Worm (Caenorhabditis elegans) whole organism, young adult: Measurements from ENCODE around the gene nhr-141.

ENCODE experiments used
- B0019.2 ChIP-seq: fragments of 200-800 bp; sonication (Bioruptor generic); conservative IDR thresholded peaks from 2 replicates; pipeline ENCODE4 v1.3.6; 2022; ENCODE audit warnings: missing genetic modification reagents, missing genetic modification characterization, missing compliant biosample characterization
- C06A6.2 ChIP-seq: fragments of 200-800 bp; sonication (Bioruptor generic); conservative IDR thresholded peaks from 2 replicates; pipeline ENCODE4 v1.3.6; 2022; ENCODE audit warnings: missing genetic modification characterization, missing compliant biosample characterization
- F33H1.4 ChIP-seq: fragments of 200-800 bp; sonication (Bioruptor generic); IDR thresholded peaks from 2 replicates; pipeline ENCODE4 v1.3.6; 2022; ENCODE audit warnings: missing genetic modification reagents, missing genetic modification characterization, missing compliant biosample characterization
- K12H6.12 ChIP-seq: fragments of 200-800 bp; sonication (Bioruptor generic); optimal IDR thresholded peaks from 2 replicates; lab custom pipeline; 2018; ENCODE audit warnings: mild to moderate bottlenecking, missing genetic modification characterization, missing compliant biosample characterization
- Y53F4B.3 ChIP-seq: fragments of 200-800 bp; sonication (Bioruptor generic); IDR thresholded peaks from 2 replicates; pipeline ENCODE4 v1.3.6; 2022; ENCODE audit warnings: missing genetic modification reagents, missing genetic modification characterization, missing compliant biosample characterization
- Y53G8AR.9 ChIP-seq: fragments of 200-800 bp; sonication (Bioruptor generic); conservative IDR thresholded peaks from 2 replicates; pipeline ENCODE4 v1.3.6; 2022; ENCODE audit warnings: missing genetic modification reagents, missing genetic modification characterization, missing compliant biosample characterization
- Y56A3A.18 ChIP-seq: fragments of 200-800 bp; sonication (Bioruptor generic); IDR thresholded peaks from 2 replicates; pipeline ENCODE4 v1.3.6; 2022; ENCODE audit warnings: missing genetic modification reagents, missing genetic modification characterization, missing compliant biosample characterization
- ama-1 ChIP-seq, 3 experiments: fragments of 150-350 bp in 1 of 3; sonication (generic microtip) in 2 of 3; optimal IDR thresholded peaks; 2 replicates each; lab custom pipeline; 2014 to 2018; ENCODE audit warnings: missing biosample characterization in 2 of 3, missing genetic modification characterization in 2 of 3, missing genetic modification reagents in 2 of 3
- atf-7 ChIP-seq: sonication (generic microtip); optimal IDR thresholded peaks from 2 replicates; lab custom pipeline; 2017; ENCODE audit warnings: mild to moderate bottlenecking, missing genetic modification characterization, missing compliant biosample characterization
- cebp-2 ChIP-seq: fragments of 200-800 bp; sonication (Bioruptor generic); IDR thresholded peaks from 2 replicates; pipeline ENCODE4 v1.3.6; 2022; ENCODE audit warnings: missing genetic modification characterization, missing compliant biosample characterization
- ceh-58 ChIP-seq: fragments of 200-800 bp; sonication (Bioruptor generic); IDR thresholded peaks from 2 replicates; pipeline ENCODE4 v1.3.6; 2022; ENCODE audit warnings: missing genetic modification characterization, missing compliant biosample characterization
- dpff-1 ChIP-seq: sonication (generic microtip); optimal IDR thresholded peaks from 2 replicates; lab custom pipeline; 2017; ENCODE audit warnings: mild to moderate bottlenecking, missing genetic modification characterization, missing compliant biosample characterization
- dpl-1 ChIP-seq: fragments of 150-350 bp; optimal IDR thresholded peaks from 2 replicates; lab custom pipeline; 2014; ENCODE audit warnings: missing biosample characterization, missing genetic modification reagents, missing genetic modification characterization
- egl-18 ChIP-seq: fragments of 200-800 bp; sonication (Bioruptor generic); IDR thresholded peaks from 2 replicates; pipeline ENCODE4 v1.3.6; 2022; ENCODE audit warnings: missing genetic modification reagents, missing genetic modification characterization, missing compliant biosample characterization
- egl-44 ChIP-seq: fragments of 200-800 bp; sonication (Bioruptor generic); IDR thresholded peaks from 2 replicates; pipeline ENCODE4 v1.3.6; 2022; ENCODE audit warnings: missing genetic modification reagents, missing genetic modification characterization, missing compliant biosample characterization
- egrh-3 ChIP-seq: fragments of 200-800 bp; sonication (Bioruptor generic); IDR thresholded peaks from 2 replicates; pipeline ENCODE4 v1.3.6; 2022; ENCODE audit warnings: missing genetic modification reagents, missing genetic modification characterization, missing compliant biosample characterization
- ekl-4 ChIP-seq: fragments of 200-800 bp; sonication (Bioruptor generic); IDR thresholded peaks from 2 replicates; pipeline ENCODE4 v1.3.6; 2022; ENCODE audit warnings: missing genetic modification reagents, missing genetic modification characterization, missing compliant biosample characterization
- fkh-3 ChIP-seq: sonication (generic microtip); optimal IDR thresholded peaks from 2 replicates; lab custom pipeline; 2016; ENCODE audit warnings: mild to moderate bottlenecking, missing genetic modification characterization, missing compliant biosample characterization
- him-1 ChIP-seq: sonication (generic microtip); optimal IDR thresholded peaks from 2 replicates; lab custom pipeline; 2016; ENCODE audit warnings: missing genotype, missing genetic modification reagents, missing genetic modification characterization, missing compliant biosample characterization
- hmg-1.2 ChIP-seq: fragments of 200-800 bp; sonication (Bioruptor generic); IDR thresholded peaks from 2 replicates; pipeline ENCODE4 v1.3.6; 2022; ENCODE audit warnings: missing genetic modification reagents, missing genetic modification characterization, missing compliant biosample characterization
- hrde-1 ChIP-seq: sonication (generic microtip); optimal IDR thresholded peaks from 2 replicates; lab custom pipeline; 2016; ENCODE audit warnings: missing genetic modification characterization, mild to moderate bottlenecking, missing compliant biosample characterization, moderate library complexity, missing genotype, missing genetic modification reagents, borderline replicate concordance
- lag-1 ChIP-seq: fragments of 200-800 bp; sonication (Bioruptor generic); IDR thresholded peaks from 2 replicates; pipeline ENCODE4 v1.3.6; 2022; ENCODE audit warnings: missing genetic modification reagents, missing genetic modification characterization, missing compliant biosample characterization
- lin-40 ChIP-seq: sonication (generic microtip); optimal IDR thresholded peaks from 2 replicates; lab custom pipeline; 2016; ENCODE audit warnings: missing genetic modification characterization, mild to moderate bottlenecking, missing compliant biosample characterization, missing genotype, missing genetic modification reagents
- lir-1 ChIP-seq: fragments of 200-800 bp; sonication (Bioruptor generic); conservative IDR thresholded peaks from 2 replicates; pipeline ENCODE4 v1.3.6; 2022; ENCODE audit warnings: missing genetic modification reagents, missing genetic modification characterization, missing compliant biosample characterization
- lsy-27 ChIP-seq: sonication (generic microtip); optimal IDR thresholded peaks from 2 replicates; lab custom pipeline; 2017; ENCODE audit warnings: missing genetic modification characterization, mild to moderate bottlenecking, missing compliant biosample characterization, antibody characterized with exemption, missing genotype, borderline replicate concordance; ENCODE audit not compliant: insufficient read depth
- madf-10 ChIP-seq: sonication (generic microtip); optimal IDR thresholded peaks from 2 replicates; lab custom pipeline; 2016; ENCODE audit warnings: mild to moderate bottlenecking, missing genetic modification characterization, missing compliant biosample characterization
- nfyb-1 ChIP-seq: fragments of 200-800 bp; sonication (Bioruptor generic); IDR thresholded peaks from 2 replicates; pipeline ENCODE4 v1.3.6; 2022; ENCODE audit warnings: missing genetic modification reagents, missing genetic modification characterization, missing compliant biosample characterization
- nhr-120 ChIP-seq: fragments of 200-800 bp; sonication (Bioruptor generic); IDR thresholded peaks from 2 replicates; pipeline ENCODE4 v1.3.6; 2022; ENCODE audit warnings: missing genetic modification characterization, missing compliant biosample characterization
- nhr-90 ChIP-seq: sonication (generic microtip); optimal IDR thresholded peaks from 2 replicates; lab custom pipeline; 2016; ENCODE audit warnings: missing genotype, mild to moderate bottlenecking, missing genetic modification characterization, missing compliant biosample characterization
- repo-1 ChIP-seq: sonication (generic microtip); optimal IDR thresholded peaks from 2 replicates; lab custom pipeline; 2017; ENCODE audit warnings: mild to moderate bottlenecking, missing genetic modification characterization, missing compliant biosample characterization
- sdz-38 ChIP-seq: sonication (generic microtip); optimal IDR thresholded peaks from 2 replicates; lab custom pipeline; 2016; ENCODE audit warnings: missing genotype, missing genetic modification characterization, missing compliant biosample characterization
- snpc-4 ChIP-seq, 5 experiments: fragments of 150-350 bp in 1 of 5; sonication (generic microtip) in 4 of 5; optimal IDR thresholded peaks; 2 replicates each; lab custom pipeline; 2014 to 2018; ENCODE audit warnings: missing genetic modification characterization in 5 of 5, missing biosample characterization in 3 of 5, antibody characterized with exemption in 2 of 5, mild to moderate bottlenecking in 2 of 5, missing compliant biosample characterization in 2 of 5, missing genotype in 2 of 5, moderate library complexity in 2 of 5, missing genetic modification reagents in 1 of 5
- somi-1 ChIP-seq: fragments of 200-800 bp; sonication (Bioruptor generic); optimal IDR thresholded peaks from 2 replicates; lab custom pipeline; 2018; ENCODE audit warnings: mild to moderate bottlenecking, missing genetic modification characterization, missing compliant biosample characterization
- zfh-2 ChIP-seq: fragments of 200-800 bp; sonication (Bioruptor generic); conservative IDR thresholded peaks from 2 replicates; pipeline ENCODE4 v1.3.6; 2022; ENCODE audit warnings: missing genetic modification reagents, missing genetic modification characterization, missing compliant biosample characterization
- ztf-18 ChIP-seq: sonication (generic microtip); optimal IDR thresholded peaks from 2 replicates; lab custom pipeline; 2016; ENCODE audit warnings: missing genotype, mild to moderate bottlenecking, missing genetic modification characterization, missing compliant biosample characterization
- ztf-22 ChIP-seq: fragments of 200-800 bp; sonication (Bioruptor generic); optimal IDR thresholded peaks from 2 replicates; lab custom pipeline; 2018; ENCODE audit warnings: mild to moderate bottlenecking, missing genetic modification characterization, moderate library complexity, missing compliant biosample characterization
- ztf-25 ChIP-seq: fragments of 200-800 bp; sonication (Bioruptor generic); IDR thresholded peaks from 2 replicates; pipeline ENCODE4 v1.3.6; 2022; ENCODE audit warnings: missing genetic modification reagents, missing genetic modification characterization, missing compliant biosample characterization
- ztf-26 ChIP-seq: sonication (generic microtip); optimal IDR thresholded peaks from 2 replicates; lab custom pipeline; 2017; ENCODE audit warnings: missing genetic modification characterization, missing compliant biosample characterization
- ztf-28 ChIP-seq: fragments of 200-800 bp; sonication (Bioruptor generic); IDR thresholded peaks from 2 replicates; pipeline ENCODE4 v1.3.6; 2022; ENCODE audit warnings: missing genetic modification reagents, missing genetic modification characterization, missing compliant biosample characterization
- ztf-6 ChIP-seq: fragments of 200-800 bp; sonication (Bioruptor generic); IDR thresholded peaks from 2 replicates; pipeline ENCODE4 v1.3.6; 2022; ENCODE audit warnings: missing genetic modification reagents, missing genetic modification characterization, missing compliant biosample characterization

The nhr-141 gene

DNA sequence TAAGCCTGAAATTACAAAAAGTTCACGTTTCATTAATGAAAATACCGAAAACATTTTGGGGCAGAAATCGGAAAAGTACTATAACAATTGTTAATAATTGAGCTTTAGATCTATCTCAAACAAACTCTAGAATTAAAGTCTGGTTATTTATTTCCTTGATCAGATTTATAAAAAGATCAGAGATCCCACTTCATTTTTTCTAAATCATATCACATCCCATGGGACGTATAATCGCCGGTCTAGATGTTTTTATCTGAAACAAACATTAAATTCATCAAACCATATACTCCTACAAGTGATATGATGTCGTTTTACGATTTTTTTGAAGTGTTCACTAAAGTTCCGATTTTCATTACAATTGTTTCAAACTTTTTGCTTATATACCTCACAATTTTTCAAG lies 32.8 kb upstream of the nhr-141 start, which contains the start of gene str-41:
Gene str-41 (plus strand): TSS at position 301 of the 400 bp plus-strand sequence.
- TF ChIP-seq egl-44 (GFP tag; lab: Robert Waterston, UW) = no peak
- no peak for TF ChIP-seq ztf-28 (GFP tag; lab: Robert Waterston, UW)

DNA sequence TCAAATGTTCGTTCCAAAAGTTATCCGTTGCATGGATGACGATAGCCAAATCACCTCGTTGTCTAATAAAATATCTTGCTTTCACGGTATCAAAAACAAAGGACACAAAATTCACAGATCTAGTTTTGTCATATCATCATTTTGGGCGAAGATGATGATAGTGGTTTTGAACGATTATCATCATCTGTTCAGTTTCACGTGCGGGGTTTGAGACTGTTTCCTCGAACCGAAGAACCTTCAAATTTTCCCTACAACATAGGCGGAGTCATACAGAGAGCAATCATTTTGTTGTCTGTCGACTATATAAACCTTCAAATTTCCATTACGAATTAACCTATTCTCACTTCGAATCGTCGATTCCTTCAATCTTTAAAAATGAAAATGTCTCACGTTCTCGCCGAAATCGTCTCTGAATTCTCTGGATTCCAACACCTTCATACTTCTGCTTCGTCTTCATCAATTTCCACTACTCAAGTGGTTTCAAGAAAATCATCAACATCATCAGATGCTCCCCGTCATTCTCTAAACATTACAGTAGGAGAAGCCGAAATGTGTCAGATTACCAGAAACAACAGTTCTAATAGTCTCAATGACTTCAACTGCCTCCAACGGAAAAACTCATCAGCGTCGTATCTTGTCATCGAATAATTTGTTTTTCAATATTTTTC lies 31.2 kb upstream of the nhr-141 start, which contains the start of gene F18E3.11:
Gene F18E3.11 (plus strand): TSS at position 376 of the 668 bp plus-strand sequence.
- no peak for TF ChIP-seq dpl-1
- TF ChIP-seq ztf-26 (tag; lab: Kevin White, UChicago) = peak; percentile 57
- peak; percentile 97 for TF ChIP-seq ama-1 (optimal IDR thresholded peaks at IDR 0.05; lab: Kevin White, UChicago)
- no peak for TF ChIP-seq ama-1 (GFP tag; optimal IDR thresholded peaks at IDR 0.05; lab: Kevin White, UChicago)
- no peak for TF ChIP-seq K12H6.12 (tag; lab: Kevin White, UChicago)
- TF ChIP-seq snpc-4 (GFP tag; optimal IDR thresholded peaks at IDR 0.05; lab: Kevin White, UChicago) = no peak
- TF ChIP-seq snpc-4 (tag; optimal IDR thresholded peaks at IDR 0.05; lab: Kevin White, UChicago) = no peak
- 0 out of 2 replicates have a peak, but pooled peaks have one; percentile 15 for TF ChIP-seq C06A6.2 (GFP tag; lab: Robert Waterston, UW)
- TF ChIP-seq ekl-4 (GFP tag; lab: Robert Waterston, UW) = no peak
- TF ChIP-seq lin-40 = peak; percentile 48
- TF ChIP-seq ztf-6 = no peak
- TF ChIP-seq madf-10 (tag; lab: Kevin White, UChicago) = no peak
- TF ChIP-seq ceh-58 (GFP tag; lab: Robert Waterston, UW) = no peak
- TF ChIP-seq ztf-22 (GFP tag; lab: Kevin White, UChicago) = no peak
- no peak for TF ChIP-seq hmg-1.2 (GFP tag; lab: Robert Waterston, UW)
- TF ChIP-seq dpff-1 = no peak

DNA sequence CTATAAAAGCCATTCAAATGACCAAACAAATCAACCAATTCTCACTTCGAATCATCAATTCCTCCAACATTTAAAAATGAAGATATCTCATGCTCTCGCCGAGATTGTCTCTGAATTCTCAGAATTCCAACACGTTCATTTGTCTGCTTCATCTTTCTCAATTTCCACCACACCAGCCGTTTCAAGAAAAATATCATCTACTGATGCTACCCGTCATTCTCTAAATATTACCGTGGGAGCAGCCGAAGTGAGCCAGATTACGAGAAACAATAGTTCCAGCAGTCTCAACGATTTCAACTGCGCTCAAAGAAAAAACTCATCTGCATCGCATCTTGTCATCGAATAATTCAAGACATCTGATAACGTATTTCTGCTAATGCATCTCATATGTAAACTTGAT lies 29.6 kb upstream of the nhr-141 start, which contains the start of gene F18E3.12:
Gene F18E3.12 (plus strand): TSS at position 77 of the 400 bp plus-strand sequence.
- TF ChIP-seq Y56A3A.18 (GFP tag; lab: Robert Waterston, UW) (no peak), ama-1 (optimal IDR thresholded peaks at IDR 0.05; lab: Kevin White, UChicago) (peak; percentile 94), ama-1 (GFP tag; optimal IDR thresholded peaks at IDR 0.05; lab: Kevin White, UChicago) (no peak), ztf-25 (no peak), B0019.2 (no peak), Y53G8AR.9 (GFP tag; lab: Robert Waterston, UW) (no peak), repo-1 (tag; lab: Kevin White, UChicago) (no peak), him-1 (tag; lab: Kevin White, UChicago) (no peak), atf-7 (tag; lab: Kevin White, UChicago) (no peak), nhr-90 (tag; lab: Kevin White, UChicago) (no peak)

DNA sequence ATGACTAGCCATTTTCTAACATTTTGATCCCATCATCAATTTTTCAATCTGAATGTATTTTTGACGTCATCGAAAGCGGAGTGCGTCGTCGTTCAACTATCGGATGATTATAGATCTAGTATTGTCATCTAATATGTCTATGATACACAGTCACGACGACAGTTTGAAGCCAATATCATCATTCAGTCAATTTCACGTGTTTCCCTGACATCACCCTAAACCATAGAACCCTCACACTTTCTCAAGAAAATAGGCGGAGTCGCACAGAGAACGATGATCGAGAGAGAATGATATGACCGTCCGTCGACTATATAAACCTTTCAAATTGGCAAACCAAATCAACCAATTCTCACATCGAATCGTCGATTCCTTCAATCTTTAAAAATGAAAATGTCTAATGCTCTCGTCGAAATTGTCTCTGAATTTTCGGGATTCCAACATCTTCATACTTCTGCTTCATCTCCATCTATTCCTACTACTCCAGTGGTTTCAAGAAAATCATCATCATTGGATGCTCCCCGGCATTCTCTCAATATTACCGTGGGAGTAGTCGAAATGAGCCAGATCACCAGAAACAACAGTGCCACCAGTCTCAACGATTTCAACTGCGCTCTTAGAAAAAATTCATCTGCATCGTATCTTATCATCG lies 28.6 kb upstream of the nhr-141 start, which contains the start of gene F18E3.13:
Gene F18E3.13 (plus strand): TSS at position 385 of the 649 bp plus-strand sequence.
- TF ChIP-seq sdz-38 (tag; lab: Kevin White, UChicago) = no peak
- no peak for TF ChIP-seq ztf-18 (tag; lab: Kevin White, UChicago)
- TF ChIP-seq ama-1 (optimal IDR thresholded peaks at IDR 0.05; lab: Kevin White, UChicago) = peak; percentile 96
- no peak for TF ChIP-seq ama-1 (GFP tag; optimal IDR thresholded peaks at IDR 0.05; lab: Kevin White, UChicago)
- TF ChIP-seq zfh-2 = no peak
- TF ChIP-seq fkh-3 (tag; lab: Kevin White, UChicago) = no peak
- no peak for TF ChIP-seq lag-1
- no peak for TF ChIP-seq B0019.2
- no peak for TF ChIP-seq egrh-3 (GFP tag; lab: Robert Waterston, UW)
- TF ChIP-seq Y53F4B.3 = no peak
- TF ChIP-seq somi-1 = peak; percentile 76
- no peak for TF ChIP-seq F33H1.4 (GFP tag; lab: Robert Waterston, UW)
- no peak for TF ChIP-seq ceh-58 (GFP tag; lab: Robert Waterston, UW)
- peak; percentile 74 for TF ChIP-seq nfyb-1 (GFP tag; lab: Robert Waterston, UW)
- no peak for TF ChIP-seq lsy-27 (tag; lab: Kevin White, UChicago)
- no peak for TF ChIP-seq egl-18 (GFP tag; lab: Robert Waterston, UW)
- TF ChIP-seq madf-10 (tag; lab: Kevin White, UChicago) = no peak
- no peak for TF ChIP-seq lir-1 (GFP tag; lab: Robert Waterston, UW)
- TF ChIP-seq hrde-1 (tag; lab: Kevin White, UChicago) = no peak
- TF ChIP-seq nhr-120 (GFP tag; lab: Robert Waterston, UW) = no peak
- no peak for TF ChIP-seq cebp-2
- peak; percentile 34; the same call in 1 of the 2 replicates for TF ChIP-seq C06A6.2 (GFP tag; lab: Robert Waterston, UW)
